Worm (Caenorhabditis elegans): ENCODE measurements around the gene nipi-4.

Gene nipi-4

ce11 chrV:7847687-7848086, 22.9 kb downstream of the nipi-4 start:
- TF ChIP-seq ets-7 (tag; optimal IDR thresholded peaks at IDR 0.05) (no peak), hmg-4 (GFP tag; optimal IDR thresholded peaks at IDR 0.05) (no peak), hnd-1 (tag; optimal IDR thresholded peaks at IDR 0.05) (no peak), tbx-11 (GFP tag; IDR thresholded peaks at IDR 0.05) (no peak), ceh-36 (tag; optimal IDR thresholded peaks at IDR 0.05) (no peak), pes-1 (GFP tag; IDR thresholded peaks at IDR 0.05) (no peak), aly-1 (tag; optimal IDR thresholded peaks at IDR 0.05) (no peak)

- TF ChIP-seq sea-1 (GFP tag; conservative IDR thresholded peaks at IDR 0.05) (no peak), tbx-11 (GFP tag; IDR thresholded peaks at IDR 0.05) (no peak), ets-7 (tag; optimal IDR thresholded peaks at IDR 0.05) (no peak), tra-4 (tag; optimal IDR thresholded peaks at IDR 0.05) (no peak), ceh-36 (tag; optimal IDR thresholded peaks at IDR 0.05) (no peak), scrt-1 (GFP tag; IDR thresholded peaks at IDR 0.05) (no peak), flt-1 (GFP tag; IDR thresholded peaks at IDR 0.05) (no peak), pes-1 (GFP tag; IDR thresholded peaks at IDR 0.05) (no peak), ceh-13 (GFP tag; optimal IDR thresholded peaks at IDR 0.05) (no peak), tbx-37 (GFP tag; conservative IDR thresholded peaks at IDR 0.05) (no peak), aly-1 (tag; optimal IDR thresholded peaks at IDR 0.05) (no peak)
These were observed 23.4 kb downstream of the nipi-4 start, which contains the start of gene memo-1 for ce11 chrV:7847170-7847569. Gene memo-1, minus strand, starts transcription at chrV:7847171.

- TF ChIP-seq tbx-37 (GFP tag; conservative IDR thresholded peaks at IDR 0.05), result no peak
- no peak for TF ChIP-seq aly-1 (tag; optimal IDR thresholded peaks at IDR 0.05)
- TF ChIP-seq hnd-1 (tag; optimal IDR thresholded peaks at IDR 0.05), result no peak
- no peak for TF ChIP-seq hmbx-1 (tag; optimal IDR thresholded peaks at IDR 0.05)
- no peak for TF ChIP-seq hmg-4 (GFP tag; optimal IDR thresholded peaks at IDR 0.05)
- TF ChIP-seq ets-7 (tag; optimal IDR thresholded peaks at IDR 0.05), result no peak
- TF ChIP-seq tra-4 (tag; optimal IDR thresholded peaks at IDR 0.05), result no peak
- no peak for TF ChIP-seq ceh-13 (GFP tag; optimal IDR thresholded peaks at IDR 0.05)
- TF ChIP-seq F13C5.2 (tag; optimal IDR thresholded peaks at IDR 0.05), result no peak
- TF ChIP-seq tbx-11 (GFP tag; IDR thresholded peaks at IDR 0.05), result no peak
These were observed 28.4 kb downstream of the nipi-4 start, which contains the start of gene grd-8 for ce11 chrV:7842228-7842627. Gene grd-8, plus strand, starts transcription at chrV:7842528.

ce11 chrV:7839485-7839884, 31.1 kb downstream of the nipi-4 start, which contains the start of gene C37C3.12:
Gene C37C3.12, minus strand, starts transcription at chrV:7839585.
- no peak for TF ChIP-seq pes-1 (GFP tag; IDR thresholded peaks at IDR 0.05)
- no peak for TF ChIP-seq tbx-37 (GFP tag; conservative IDR thresholded peaks at IDR 0.05)
- no peak for TF ChIP-seq hmbx-1 (tag; optimal IDR thresholded peaks at IDR 0.05)
- TF ChIP-seq ama-1 (optimal IDR thresholded peaks at IDR 0.05), result no peak
- TF ChIP-seq sea-1 (GFP tag; conservative IDR thresholded peaks at IDR 0.05), result no peak
- no peak for TF ChIP-seq ceh-36 (tag; optimal IDR thresholded peaks at IDR 0.05)
- TF ChIP-seq B0310.2 (tag; optimal IDR thresholded peaks at IDR 0.05), result no peak
- no peak for TF ChIP-seq scrt-1 (GFP tag; IDR thresholded peaks at IDR 0.05)
- TF ChIP-seq flt-1 (GFP tag; IDR thresholded peaks at IDR 0.05), result no peak
- no peak for TF ChIP-seq tra-4 (tag; optimal IDR thresholded peaks at IDR 0.05)
- no peak for TF ChIP-seq tbx-11 (GFP tag; IDR thresholded peaks at IDR 0.05)
- no peak for TF ChIP-seq hnd-1 (tag; optimal IDR thresholded peaks at IDR 0.05)
- no peak for TF ChIP-seq ceh-13 (GFP tag; optimal IDR thresholded peaks at IDR 0.05)
- no peak for TF ChIP-seq aly-1 (tag; optimal IDR thresholded peaks at IDR 0.05)
- TF ChIP-seq ets-7 (tag; optimal IDR thresholded peaks at IDR 0.05), result no peak
- TF ChIP-seq F13C5.2 (tag; optimal IDR thresholded peaks at IDR 0.05), result no peak
- no peak for TF ChIP-seq hmg-4 (GFP tag; optimal IDR thresholded peaks at IDR 0.05)

- no peak for TF ChIP-seq B0310.2 (tag; optimal IDR thresholded peaks at IDR 0.05)
- TF ChIP-seq hmbx-1 (tag; optimal IDR thresholded peaks at IDR 0.05), result no peak
- no peak for TF ChIP-seq sea-1 (GFP tag; conservative IDR thresholded peaks at IDR 0.05)
- TF ChIP-seq scrt-1 (GFP tag; IDR thresholded peaks at IDR 0.05), result no peak
- no peak for TF ChIP-seq ama-1 (optimal IDR thresholded peaks at IDR 0.05)
- TF ChIP-seq hmg-4 (GFP tag; optimal IDR thresholded peaks at IDR 0.05), result no peak
- no peak for TF ChIP-seq ceh-13 (GFP tag; optimal IDR thresholded peaks at IDR 0.05)
- no peak for TF ChIP-seq pes-1 (GFP tag; IDR thresholded peaks at IDR 0.05)
- no peak for TF ChIP-seq F13C5.2 (tag; optimal IDR thresholded peaks at IDR 0.05)
- no peak for TF ChIP-seq tbx-11 (GFP tag; IDR thresholded peaks at IDR 0.05)
- no peak for TF ChIP-seq hnd-1 (tag; optimal IDR thresholded peaks at IDR 0.05)
These were observed 32.8 kb downstream of the nipi-4 start, which contains the start of gene ttr-33 for ce11 chrV:7837809-7838208. Gene ttr-33, minus strand, starts transcription at chrV:7837909.

- no peak for TF ChIP-seq ceh-36 (tag; optimal IDR thresholded peaks at IDR 0.05)
- TF ChIP-seq tbx-37 (GFP tag; conservative IDR thresholded peaks at IDR 0.05), result no peak
- TF ChIP-seq tra-4 (tag; optimal IDR thresholded peaks at IDR 0.05), result no peak
- TF ChIP-seq ets-7 (tag; optimal IDR thresholded peaks at IDR 0.05), result no peak
- TF ChIP-seq flt-1 (GFP tag; IDR thresholded peaks at IDR 0.05), result no peak
- TF ChIP-seq hnd-1 (tag; optimal IDR thresholded peaks at IDR 0.05), result no peak
- no peak for TF ChIP-seq scrt-1 (GFP tag; IDR thresholded peaks at IDR 0.05)
- TF ChIP-seq tbx-11 (GFP tag; IDR thresholded peaks at IDR 0.05), result no peak
- no peak for TF ChIP-seq hmbx-1 (tag; optimal IDR thresholded peaks at IDR 0.05)
- TF ChIP-seq pes-1 (GFP tag; IDR thresholded peaks at IDR 0.05), result no peak
- TF ChIP-seq F13C5.2 (tag; optimal IDR thresholded peaks at IDR 0.05), result no peak
These were observed 33.7 kb downstream of the nipi-4 start, which contains the start of gene txt-5 for ce11 chrV:7836911-7837310. Gene txt-5, minus strand, starts transcription at chrV:7837134.

- TF ChIP-seq B0310.2 (tag; optimal IDR thresholded peaks at IDR 0.05) (no peak), ceh-13 (GFP tag; optimal IDR thresholded peaks at IDR 0.05) (no peak), sea-1 (GFP tag; conservative IDR thresholded peaks at IDR 0.05) (no peak), scrt-1 (GFP tag; IDR thresholded peaks at IDR 0.05) (no peak), ceh-36 (tag; optimal IDR thresholded peaks at IDR 0.05) (no peak), ama-1 (optimal IDR thresholded peaks at IDR 0.05) (no peak), pes-1 (GFP tag; IDR thresholded peaks at IDR 0.05) (no peak), F13C5.2 (tag; optimal IDR thresholded peaks at IDR 0.05) (no peak), hmbx-1 (tag; optimal IDR thresholded peaks at IDR 0.05) (no peak), flt-1 (GFP tag; IDR thresholded peaks at IDR 0.05) (no peak), aly-1 (tag; optimal IDR thresholded peaks at IDR 0.05) (no peak), ets-7 (tag; optimal IDR thresholded peaks at IDR 0.05) (no peak), hnd-1 (tag; optimal IDR thresholded peaks at IDR 0.05) (no peak), tra-4 (tag; optimal IDR thresholded peaks at IDR 0.05) (no peak), tbx-11 (GFP tag; IDR thresholded peaks at IDR 0.05) (no peak)
These were observed 39.7 kb downstream of the nipi-4 start for ce11 chrV:7830952-7831351.

Measured in whole organism, early embryonic.